Worm (Caenorhabditis elegans): ENCODE results near the gene C25H3.1.

C25H3.1 gene

ce11 chrII:5660155-5660554, 38.7 kb upstream of the C25H3.1 start:
- TF ChIP-seq sem-4 (tag; optimal IDR thresholded peaks at IDR 0.05): no peak
- no peak for TF ChIP-seq sma-9 (GFP tag; optimal IDR thresholded peaks at IDR 0.05)
- no peak for TF ChIP-seq sma-9 (tag; optimal IDR thresholded peaks at IDR 0.05)
- TF ChIP-seq ztf-11 (tag; optimal IDR thresholded peaks at IDR 0.05): no peak
- no peak for TF ChIP-seq C34F6.9 (tag; optimal IDR thresholded peaks at IDR 0.05)
- TF ChIP-seq lin-39 (tag; optimal IDR thresholded peaks at IDR 0.05): no peak
- TF ChIP-seq egl-27 (tag; optimal IDR thresholded peaks at IDR 0.05): no peak
- no peak for TF ChIP-seq alr-1 (tag; optimal IDR thresholded peaks at IDR 0.05)
- TF ChIP-seq gmeb-1 (tag; optimal IDR thresholded peaks at IDR 0.05): no peak
- no peak for TF ChIP-seq F13H6.1 (tag; optimal IDR thresholded peaks at IDR 0.05)
- TF ChIP-seq unc-39 (tag; optimal IDR thresholded peaks at IDR 0.05): no peak
- TF ChIP-seq mdl-1 (tag; optimal IDR thresholded peaks at IDR 0.05): no peak
- no peak for TF ChIP-seq elt-1 (tag; optimal IDR thresholded peaks at IDR 0.05)
- no peak for TF ChIP-seq mbf-1 (tag; optimal IDR thresholded peaks at IDR 0.05)
- TF ChIP-seq lin-13 (GFP tag; optimal IDR thresholded peaks at IDR 0.05): no peak
- no peak for TF ChIP-seq nhr-12 (tag; optimal IDR thresholded peaks at IDR 0.05)
- no peak for TF ChIP-seq ceh-82 (tag; optimal IDR thresholded peaks at IDR 0.05)
- no peak for TF ChIP-seq nhr-10 (tag; optimal IDR thresholded peaks at IDR 0.05)
- TF ChIP-seq aly-2 (tag; optimal IDR thresholded peaks at IDR 0.05): no peak
- TF ChIP-seq ZK546.5 (tag; optimal IDR thresholded peaks at IDR 0.05): no peak
- no peak for TF ChIP-seq peb-1 (tag; optimal IDR thresholded peaks at IDR 0.05)

- TF ChIP-seq elt-3 (tag; optimal IDR thresholded peaks at IDR 0.05) (no peak), lin-39 (tag; optimal IDR thresholded peaks at IDR 0.05) (no peak), unc-62 (GFP tag; optimal IDR thresholded peaks at IDR 0.05) (no peak), sma-3 (GFP tag; optimal IDR thresholded peaks at IDR 0.05) (peak; percentile 81), dmd-4 (tag; optimal IDR thresholded peaks at IDR 0.05) (no peak), elt-1 (tag; optimal IDR thresholded peaks at IDR 0.05) (no peak), aly-2 (tag; optimal IDR thresholded peaks at IDR 0.05) (no peak), nhr-23 (tag; optimal IDR thresholded peaks at IDR 0.05) (no peak), ztf-11 (tag; optimal IDR thresholded peaks at IDR 0.05) (no peak), ama-1 (optimal IDR thresholded peaks at IDR 0.05) (peak; percentile 100), egl-27 (tag; optimal IDR thresholded peaks at IDR 0.05) (peak; percentile 81), sma-9 (GFP tag; optimal IDR thresholded peaks at IDR 0.05) (peak; percentile 75), sma-9 (tag; optimal IDR thresholded peaks at IDR 0.05) (no peak), lin-13 (GFP tag; optimal IDR thresholded peaks at IDR 0.05) (peak; percentile 81), nhr-10 (tag; optimal IDR thresholded peaks at IDR 0.05) (peak; percentile 72), ztf-4 (tag; optimal IDR thresholded peaks at IDR 0.05) (peak; percentile 73), R02D3.7 (tag; optimal IDR thresholded peaks at IDR 0.05) (no peak), mdl-1 (tag; optimal IDR thresholded peaks at IDR 0.05) (peak; percentile 57 to 73), nhr-12 (tag; optimal IDR thresholded peaks at IDR 0.05) (no peak), crh-2 (tag; optimal IDR thresholded peaks at IDR 0.05) (peak; percentile 80), nhr-77 (tag; optimal IDR thresholded peaks at IDR 0.05) (no peak), fos-1 (tag; optimal IDR thresholded peaks at IDR 0.05) (peak; percentile 53), F13H6.1 (tag; optimal IDR thresholded peaks at IDR 0.05) (peak; percentile 85), mab-5 (tag; optimal IDR thresholded peaks at IDR 0.05) (peak; percentile 34), lin-11 (tag; optimal IDR thresholded peaks at IDR 0.05) (peak; percentile 89), unc-55 (GFP tag; optimal IDR thresholded peaks at IDR 0.05) (peak; percentile 78), nhr-11 (tag; optimal IDR thresholded peaks at IDR 0.05) (no peak), gmeb-1 (tag; optimal IDR thresholded peaks at IDR 0.05) (peak; percentile 57), zag-1 (tag; optimal IDR thresholded peaks at IDR 0.05) (peak; percentile 61), ZK546.5 (tag; optimal IDR thresholded peaks at IDR 0.05) (peak; percentile 3), nhr-237 (tag; optimal IDR thresholded peaks at IDR 0.05) (peak; percentile 54), blmp-1 (tag; optimal IDR thresholded peaks at IDR 0.05; ENCODE audit: insufficient read depth) (peak; percentile 20), lsy-2 (tag; optimal IDR thresholded peaks at IDR 0.05) (peak; percentile 78 to 88), skn-1 (tag; optimal IDR thresholded peaks at IDR 0.05) (no peak), nhr-6 (tag; optimal IDR thresholded peaks at IDR 0.05) (peak; percentile 68), alr-1 (tag; optimal IDR thresholded peaks at IDR 0.05) (no peak), ceh-82 (tag; optimal IDR thresholded peaks at IDR 0.05) (peak; percentile 9), nhr-25 (tag; optimal IDR thresholded peaks at IDR 0.05) (peak; percentile 51), sem-4 (tag; optimal IDR thresholded peaks at IDR 0.05) (peak; percentile 67), nhr-21 (tag; optimal IDR thresholded peaks at IDR 0.05) (peak; percentile 78), unc-39 (tag; optimal IDR thresholded peaks at IDR 0.05) (peak; percentile 8), ceh-16 (tag; optimal IDR thresholded peaks at IDR 0.05) (peak; percentile 81), mbf-1 (tag; optimal IDR thresholded peaks at IDR 0.05) (no peak), C34F6.9 (tag; optimal IDR thresholded peaks at IDR 0.05) (peak; percentile 50), nhr-129 (tag; optimal IDR thresholded peaks at IDR 0.05) (peak; percentile 62), peb-1 (tag; optimal IDR thresholded peaks at IDR 0.05) (no peak), Y55F3AM.14 (GFP tag; optimal IDR thresholded peaks at IDR 0.05) (peak; percentile 6)
Measured at ce11 chrII:5660736-5661734, 37.8 kb upstream of the C25H3.1 start, which contains the start of the genes ift-43 and mdt-26. Gene ift-43, minus strand, starts transcription at chrII:5660786. Gene mdt-26, plus strand, starts transcription at chrII:5661181.

Data from whole organism, L2 larva.